Worm (Caenorhabditis elegans) whole organism, late embryonic: Measurements from ENCODE around the gene atp-5.

ENCODE experiments used
- ceh-30 ChIP-seq: fragments of 150-350 bp; optimal IDR thresholded peaks from 2 replicates; lab custom pipeline; 2014; ENCODE audit warnings: missing biosample characterization, missing genetic modification characterization
- gmeb-2 ChIP-seq: sonication (generic microtip); optimal IDR thresholded peaks from 2 replicates; lab custom pipeline; 2016; ENCODE audit warnings: missing genetic modification characterization, inconsistent platforms, missing compliant biosample characterization
- tbx-2 ChIP-seq: sonication (generic microtip); optimal IDR thresholded peaks from 2 replicates; lab custom pipeline; 2016; ENCODE audit warnings: missing genetic modification characterization, missing compliant biosample characterization

DNA sequence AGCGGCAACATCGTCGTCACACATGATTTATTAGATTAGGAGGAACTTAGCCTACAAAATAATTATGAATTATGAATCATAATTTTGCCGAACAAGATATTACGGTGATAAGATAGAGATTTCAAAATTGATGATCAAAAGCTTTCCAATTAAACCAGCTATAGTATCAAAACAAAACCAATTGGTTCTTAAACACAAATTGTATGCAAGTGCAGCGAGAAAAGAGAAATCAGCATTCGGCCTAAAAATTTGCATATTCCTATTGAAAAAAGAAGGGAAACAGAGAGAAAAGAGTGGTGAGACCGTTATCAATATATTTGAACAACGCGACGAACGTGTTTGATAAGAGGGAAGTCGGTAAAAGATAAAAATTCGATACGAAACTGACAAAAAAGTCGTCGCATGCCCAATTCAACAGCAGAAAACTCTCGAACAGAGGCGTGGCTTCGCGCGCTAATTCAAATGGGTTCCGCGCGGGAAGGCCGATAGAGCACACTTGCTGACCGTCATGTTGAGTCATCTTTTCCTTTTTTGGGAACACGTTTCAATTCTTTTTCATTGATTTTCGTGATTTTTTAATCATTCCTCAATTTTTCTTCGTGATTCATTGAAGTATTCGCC is 45.5 kb downstream of the atp-5 start, which contains the start of gene act-2:
- TF ChIP-seq gmeb-2 (tag; lab: Kevin White, UChicago): no peak
- no peak for TF ChIP-seq ceh-30 (tag; lab: Kevin White, UChicago)
- TF ChIP-seq tbx-2: peak; percentile 53
